Worm (Caenorhabditis elegans) whole organism, L1 larva: ENCODE measurements around the gene hlh-27.

Source experiments
- C04F5.9 ChIP-seq: sonication (generic microtip); optimal IDR thresholded peaks from 2 replicates; lab custom pipeline; 2016; ENCODE audit warnings: missing genetic modification characterization, missing compliant biosample characterization
- F16B12.6 ChIP-seq: fragments of 150-350 bp; optimal IDR thresholded peaks from 2 replicates; lab custom pipeline; 2014; ENCODE audit warnings: missing biosample characterization, missing genetic modification characterization
- Y116A8C.19 ChIP-seq: sonication (generic microtip); optimal IDR thresholded peaks from 2 replicates; lab custom pipeline; 2016; ENCODE audit warnings: missing compliant biosample characterization, missing genetic modification characterization, borderline replicate concordance
- aly-2 ChIP-seq: fragments of 150-350 bp; optimal IDR thresholded peaks from 2 replicates; lab custom pipeline; 2014; ENCODE audit warnings: missing biosample characterization, missing genetic modification characterization
- ama-1 ChIP-seq: fragments of 150-350 bp; optimal IDR thresholded peaks from 2 replicates; lab custom pipeline; 2014
- ceh-8 ChIP-seq: fragments of 200-800 bp; sonication (Bioruptor generic); optimal IDR thresholded peaks from 2 replicates; lab custom pipeline; 2018; ENCODE audit warnings: mild to moderate bottlenecking, missing genetic modification characterization, moderate library complexity, missing compliant biosample characterization
- ceh-82 ChIP-seq, 3 experiments: fragments of 150-350 bp in 1 of 3; sonication (generic microtip) in 2 of 3; optimal IDR thresholded peaks; 2 replicates each; lab custom pipeline; 2014 to 2017; ENCODE audit warnings: missing biosample characterization in 3 of 3, missing genetic modification characterization in 3 of 3
- ceh-88 ChIP-seq: fragments of 200-800 bp; sonication (Bioruptor generic); IDR thresholded peaks from 2 replicates; pipeline ENCODE4 v1.3.6; 2022; ENCODE audit warnings: missing genetic modification characterization, missing compliant biosample characterization
- ceh-90 ChIP-seq: sonication (generic microtip); optimal IDR thresholded peaks from 2 replicates; lab custom pipeline; 2016; ENCODE audit warnings: missing genetic modification characterization, missing compliant biosample characterization
- dsc-1 ChIP-seq: sonication (generic microtip); optimal IDR thresholded peaks from 2 replicates; lab custom pipeline; 2016; ENCODE audit warnings: mild to moderate bottlenecking, missing genetic modification characterization, missing compliant biosample characterization
- efl-1 ChIP-seq, 4 experiments: fragments of 150-350 bp; optimal IDR thresholded peaks in 3 of 4; peaks in 1 of 4; 1 replicate in 1 of 4; 2 replicates in 3 of 4; lab custom pipeline; 2014; ENCODE audit warnings: missing biosample characterization in 2 of 4, missing genetic modification characterization in 2 of 4, missing genetic modification reagents in 2 of 4
- efl-3 ChIP-seq: fragments of 200-800 bp; sonication (Bioruptor generic); optimal IDR thresholded peaks from 2 replicates; lab custom pipeline; 2018; ENCODE audit warnings: mild to moderate bottlenecking, missing genetic modification characterization, missing compliant biosample characterization
- egl-27 ChIP-seq, 2 experiments: fragments of 150-350 bp in 1 of 2; sonication (generic microtip); optimal IDR thresholded peaks; 3 replicates each; lab custom pipeline; 2017 to 2018; ENCODE audit warnings: missing biosample characterization in 2 of 2, missing genetic modification characterization in 2 of 2, missing genetic modification reagents in 2 of 2
- elt-2 ChIP-seq: sonication (generic microtip); optimal IDR thresholded peaks from 2 replicates; lab custom pipeline; 2016; ENCODE audit warnings: missing genetic modification characterization, mild to moderate bottlenecking, inconsistent platforms, missing compliant biosample characterization, missing genetic modification reagents
- elt-3 ChIP-seq, 6 experiments: fragments of 150-350 bp in 1 of 6; sonication (generic microtip); optimal IDR thresholded peaks; 2 replicates each; lab custom pipeline; 2017 to 2018; ENCODE audit warnings: missing biosample characterization in 6 of 6, missing genetic modification characterization in 6 of 6, inconsistent platforms in 1 of 6
- ets-5 ChIP-seq: fragments of 200-800 bp; sonication (Bioruptor generic); IDR thresholded peaks from 2 replicates; pipeline ENCODE4 v1.3.6; 2022; ENCODE audit warnings: missing genetic modification characterization, missing compliant biosample characterization
- grh-1 ChIP-seq: fragments of 200-800 bp; sonication (Bioruptor generic); IDR thresholded peaks from 2 replicates; pipeline ENCODE4 v1.3.6; 2022; ENCODE audit warnings: missing genetic modification reagents, missing genetic modification characterization, missing compliant biosample characterization
- irx-1 ChIP-seq: sonication (generic microtip); optimal IDR thresholded peaks from 2 replicates; lab custom pipeline; 2016; ENCODE audit warnings: missing genetic modification characterization, missing compliant biosample characterization
- isw-1 ChIP-seq: fragments of 200-800 bp; sonication (Bioruptor generic); IDR thresholded peaks from 2 replicates; pipeline ENCODE4 v1.3.6; 2022; ENCODE audit warnings: missing genetic modification characterization, missing compliant biosample characterization
- jun-1 ChIP-seq: fragments of 150-350 bp; optimal IDR thresholded peaks from 2 replicates; lab custom pipeline; 2014; ENCODE audit warnings: missing biosample characterization, missing genetic modification reagents, missing genetic modification characterization
- lir-3 ChIP-seq: sonication (generic microtip); optimal IDR thresholded peaks from 2 replicates; lab custom pipeline; 2016; ENCODE audit warnings: mild to moderate bottlenecking, missing genetic modification characterization, moderate library complexity, missing compliant biosample characterization; ENCODE audit not compliant: poor library complexity
- mdl-1 ChIP-seq, 2 experiments: fragments of 150-350 bp; optimal IDR thresholded peaks; 2 replicates each; lab custom pipeline; 2014 to 2017; ENCODE audit warnings: missing biosample characterization in 2 of 2, missing genetic modification characterization in 2 of 2, inconsistent platforms in 1 of 2
- mef-2 ChIP-seq: fragments of 150-350 bp; optimal IDR thresholded peaks from 2 replicates; lab custom pipeline; 2014; ENCODE audit warnings: missing biosample characterization, missing genetic modification characterization
- nhr-12 ChIP-seq: sonication (generic microtip); optimal IDR thresholded peaks from 2 replicates; lab custom pipeline; 2017; ENCODE audit warnings: missing biosample characterization, missing genetic modification characterization
- nhr-19 ChIP-seq: fragments of 200-800 bp; sonication (Bioruptor generic); conservative IDR thresholded peaks from 2 replicates; pipeline ENCODE4 v1.3.6; 2022; ENCODE audit warnings: missing genetic modification characterization, missing compliant biosample characterization
- nhr-20 ChIP-seq: sonication (generic microtip); optimal IDR thresholded peaks from 2 replicates; lab custom pipeline; 2016; ENCODE audit warnings: mild to moderate bottlenecking, missing genetic modification characterization, missing compliant biosample characterization
- nhr-237 ChIP-seq: fragments of 150-350 bp; optimal IDR thresholded peaks from 2 replicates; lab custom pipeline; 2014; ENCODE audit warnings: missing biosample characterization, missing genetic modification characterization
- nhr-47 ChIP-seq: sonication (generic microtip); optimal IDR thresholded peaks from 2 replicates; lab custom pipeline; 2016; ENCODE audit warnings: mild to moderate bottlenecking, missing genetic modification characterization, moderate library complexity, missing compliant biosample characterization
- nhr-71 ChIP-seq: sonication (generic microtip); optimal IDR thresholded peaks from 2 replicates; lab custom pipeline; 2016; ENCODE audit warnings: mild to moderate bottlenecking, missing genetic modification characterization, moderate library complexity, missing compliant biosample characterization
- nhr-84 ChIP-seq: sonication (generic microtip); optimal IDR thresholded peaks from 2 replicates; lab custom pipeline; 2017; ENCODE audit warnings: missing biosample characterization, missing genetic modification characterization
- nhr-90 ChIP-seq: sonication (generic microtip); optimal IDR thresholded peaks from 2 replicates; lab custom pipeline; 2016; ENCODE audit warnings: mild to moderate bottlenecking, missing genetic modification characterization, missing compliant biosample characterization; ENCODE audit not compliant: poor library complexity
- pag-3 ChIP-seq: sonication (generic microtip); optimal IDR thresholded peaks from 2 replicates; lab custom pipeline; 2017; ENCODE audit warnings: missing genetic modification characterization, mild to moderate bottlenecking, missing compliant biosample characterization, antibody characterized with exemption, borderline replicate concordance; ENCODE audit not compliant: insufficient read depth
- pax-3 ChIP-seq: fragments of 200-800 bp; sonication (Bioruptor generic); optimal IDR thresholded peaks from 2 replicates; lab custom pipeline; 2018; ENCODE audit warnings: mild to moderate bottlenecking, missing genetic modification characterization, moderate library complexity, missing compliant biosample characterization
- pqm-1 ChIP-seq: sonication (generic microtip); optimal IDR thresholded peaks from 3 replicates; lab custom pipeline; 2017; ENCODE audit warnings: missing biosample characterization, missing genetic modification characterization
- rnt-1 ChIP-seq: sonication (generic microtip); optimal IDR thresholded peaks from 2 replicates; lab custom pipeline; 2016; ENCODE audit warnings: mild to moderate bottlenecking, missing genetic modification characterization, moderate library complexity, missing compliant biosample characterization
- skn-1 ChIP-seq: fragments of 150-350 bp; optimal IDR thresholded peaks from 2 replicates; lab custom pipeline; 2014; ENCODE audit warnings: missing biosample characterization, missing genetic modification characterization
- sptf-1 ChIP-seq: fragments of 150-350 bp; optimal IDR thresholded peaks from 2 replicates; lab custom pipeline; 2014; ENCODE audit warnings: missing biosample characterization, missing genetic modification characterization
- tbx-2 ChIP-seq: sonication (generic microtip); optimal IDR thresholded peaks from 2 replicates; lab custom pipeline; 2016; ENCODE audit warnings: missing genetic modification characterization, missing compliant biosample characterization
- unc-130 ChIP-seq: fragments of 150-350 bp; optimal IDR thresholded peaks from 2 replicates; lab custom pipeline; 2017; ENCODE audit warnings: missing biosample characterization, missing genetic modification characterization, inconsistent platforms
- unc-62 ChIP-seq: fragments of 150-350 bp; optimal IDR thresholded peaks from 2 replicates; lab custom pipeline; 2014; ENCODE audit warnings: missing biosample characterization, missing genetic modification reagents, missing genetic modification characterization
- vab-15 ChIP-seq: sonication (generic microtip); optimal IDR thresholded peaks from 2 replicates; lab custom pipeline; 2017; ENCODE audit warnings: missing genotype, mild to moderate bottlenecking, missing genetic modification characterization, missing compliant biosample characterization
- xbp-1 ChIP-seq: sonication (generic microtip); optimal IDR thresholded peaks from 2 replicates; lab custom pipeline; 2016; ENCODE audit warnings: missing genetic modification characterization, missing compliant biosample characterization
- zag-1 ChIP-seq: fragments of 150-350 bp; optimal IDR thresholded peaks from 2 replicates; lab custom pipeline; 2014; ENCODE audit warnings: missing biosample characterization, missing genetic modification characterization
- zip-4 ChIP-seq: fragments of 200-800 bp; sonication (Bioruptor generic); optimal IDR thresholded peaks from 2 replicates; lab custom pipeline; 2018; ENCODE audit warnings: mild to moderate bottlenecking, missing genetic modification characterization, moderate library complexity, missing compliant biosample characterization

Gene hlh-27

ce11 chrII:5543476-5544144, 3.6 kb upstream of the hlh-27 start (continued):
- TF ChIP-seq vab-15 (peak; percentile 87), skn-1 (tag; lab: Kevin White, UChicago) (peak; percentile 90), egl-27 (tag; optimal IDR thresholded peaks at IDR 0.05; lab: Kevin White, UChicago) (peak; percentile 92 to 93), nhr-47 (tag; lab: Kevin White, UChicago) (peak; percentile 100), xbp-1 (tag; lab: Kevin White, UChicago) (peak; percentile 98), ets-5 (GFP tag; lab: Robert Waterston, UW) (0 out of 2 replicates have a peak, but pooled peaks have one; percentile 74), mef-2 (tag; lab: Kevin White, UChicago) (peak; percentile 93), pqm-1 (peak; percentile 91), nhr-20 (tag; lab: Kevin White, UChicago) (peak; percentile 100), Y116A8C.19 (tag; lab: Kevin White, UChicago) (peak; percentile 69), zip-4 (peak; percentile 95), nhr-71 (tag; lab: Kevin White, UChicago) (peak; percentile 100), elt-3 (tag; optimal IDR thresholded peaks at IDR 0.05; lab: Kevin White, UChicago) (peak; percentile 47 to 98 (median 80)), nhr-84 (tag; lab: Kevin White, UChicago) (peak; percentile 78), efl-1 (optimal IDR thresholded peaks at IDR 0.05; lab: Kevin White, UChicago) (peak; percentile 92 to 93), efl-1 (GFP tag; optimal IDR thresholded peaks at IDR 0.05 in 1 of 2; lab: Kevin White, UChicago) (peak; percentile 80 to 98), tbx-2 (peak; percentile 100), grh-1 (GFP tag; lab: Robert Waterston, UW) (peak; percentile 99), ceh-82 (tag; optimal IDR thresholded peaks at IDR 0.05; lab: Kevin White, UChicago) (peak; percentile 96 to 97 (median 97)), zag-1 (peak; percentile 95), unc-130 (tag; lab: Kevin White, UChicago) (peak; percentile 98), mdl-1 (tag; optimal IDR thresholded peaks at IDR 0.05; lab: Kevin White, UChicago) (peak; percentile 38 to 93), pag-3 (tag; lab: Kevin White, UChicago) (peak; percentile 79), pax-3 (peak; percentile 98), nhr-12 (peak; percentile 68), F16B12.6 (tag; lab: Kevin White, UChicago) (peak; percentile 60), nhr-90 (tag; lab: Kevin White, UChicago) (peak; percentile 100), unc-62 (GFP tag; lab: Kevin White, UChicago) (peak; percentile 46), nhr-19 (GFP tag; lab: Robert Waterston, UW) (peak; percentile 99), efl-3 (GFP tag; lab: Kevin White, UChicago) (peak; percentile 83), rnt-1 (peak; percentile 98), ceh-90 (tag; lab: Kevin White, UChicago) (peak; percentile 71), nhr-237 (tag; lab: Kevin White, UChicago) (peak; percentile 91)

DNA sequence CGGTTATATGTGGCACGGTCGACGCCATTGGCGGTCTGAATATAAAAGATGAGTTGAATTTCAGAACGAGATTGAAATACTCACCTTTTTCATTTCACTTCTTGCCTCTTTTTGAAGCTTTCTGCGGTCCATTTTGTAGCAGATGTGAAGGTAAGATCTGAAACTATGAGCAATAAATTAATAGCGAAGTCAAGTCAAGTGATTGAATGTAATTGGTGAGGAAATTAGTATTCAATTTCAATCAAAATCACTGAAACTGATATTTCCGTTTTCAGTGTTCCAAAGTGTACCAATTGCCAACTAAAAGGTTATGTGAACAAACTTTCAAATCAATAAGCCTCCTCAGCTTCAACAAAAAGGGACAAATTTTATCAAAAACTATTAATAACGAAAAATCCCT, 1.7 kb upstream of the hlh-27 start, which contains the start of gene C17C3.24:
Gene C17C3.24, minus strand, starts transcription at position 101 of the 400 bp plus-strand sequence.
- TF ChIP-seq dsc-1 (tag; lab: Kevin White, UChicago) = no peak
- TF ChIP-seq sptf-1 (tag; lab: Kevin White, UChicago) = no peak
- TF ChIP-seq efl-3 (GFP tag; lab: Kevin White, UChicago) = no peak
- no peak for TF ChIP-seq mdl-1 (tag; optimal IDR thresholded peaks at IDR 0.05; lab: Kevin White, UChicago)
- TF ChIP-seq nhr-90 (tag; lab: Kevin White, UChicago) = no peak
- no peak for TF ChIP-seq zag-1
- no peak for TF ChIP-seq aly-2 (tag; lab: Kevin White, UChicago)
- TF ChIP-seq ama-1 (lab: Kevin White, UChicago) = no peak
- TF ChIP-seq jun-1 (tag; lab: Kevin White, UChicago) = no peak
- no peak for TF ChIP-seq lir-3 (tag; lab: Kevin White, UChicago)
- no peak for TF ChIP-seq irx-1 (tag; lab: Kevin White, UChicago)
- TF ChIP-seq ceh-88 (GFP tag; lab: Robert Waterston, UW) = no peak
- TF ChIP-seq ceh-8 (GFP tag; lab: Kevin White, UChicago) = no peak
- no peak for TF ChIP-seq nhr-71 (tag; lab: Kevin White, UChicago)
- TF ChIP-seq grh-1 (GFP tag; lab: Robert Waterston, UW) = no peak
- no peak for TF ChIP-seq nhr-237 (tag; lab: Kevin White, UChicago)
- TF ChIP-seq C04F5.9 = no peak
- TF ChIP-seq efl-1 (optimal IDR thresholded peaks at IDR 0.05; lab: Kevin White, UChicago) = no peak
- TF ChIP-seq efl-1 (GFP tag; optimal IDR thresholded peaks at IDR 0.05 in 1 of 2; lab: Kevin White, UChicago) = no peak
- no peak for TF ChIP-seq elt-2 (tag; lab: Kevin White, UChicago)
- TF ChIP-seq isw-1 (GFP tag; lab: Robert Waterston, UW) = no peak
